Worm (Caenorhabditis elegans) whole organism, young adult: ENCODE results near the gene C06B3.1.
A peak's percentile ranks its signal among the peaks of the same experiment; 100 is the strongest.

ENCODE experiments used
- B0019.2 ChIP-seq: fragments of 200-800 bp; sonication (Bioruptor generic); conservative IDR thresholded peaks from 2 replicates; pipeline ENCODE4 v1.3.6; 2022; ENCODE audit warnings: missing genetic modification reagents, missing genetic modification characterization, missing compliant biosample characterization
- B0261.1 ChIP-seq: sonication (generic microtip); optimal IDR thresholded peaks from 2 replicates; lab custom pipeline; 2016; ENCODE audit warnings: mild to moderate bottlenecking, missing genetic modification characterization, moderate library complexity, missing compliant biosample characterization
- B0336.3 ChIP-seq: fragments of 200-800 bp; sonication (Bioruptor generic); IDR thresholded peaks from 2 replicates; pipeline ENCODE4 v1.3.6; 2022; ENCODE audit warnings: missing genetic modification characterization, missing compliant biosample characterization
- F39B2.1 ChIP-seq: fragments of 200-800 bp; sonication (Bioruptor generic); IDR thresholded peaks from 2 replicates; pipeline ENCODE4 v1.3.6; 2022; ENCODE audit warnings: missing genetic modification reagents, missing genetic modification characterization, missing compliant biosample characterization
- F49E8.2 ChIP-seq: sonication (generic microtip); optimal IDR thresholded peaks from 3 replicates; lab custom pipeline; 2017; ENCODE audit warnings: missing genetic modification characterization, mild to moderate bottlenecking, missing compliant biosample characterization, antibody characterized with exemption, moderate library complexity; ENCODE audit not compliant: insufficient read depth
- F57A8.1 ChIP-seq: fragments of 200-800 bp; sonication (Bioruptor generic); optimal IDR thresholded peaks from 2 replicates; lab custom pipeline; 2018; ENCODE audit warnings: mild to moderate bottlenecking, missing genetic modification characterization, moderate library complexity, missing compliant biosample characterization
- Y53G8AR.9 ChIP-seq: fragments of 200-800 bp; sonication (Bioruptor generic); conservative IDR thresholded peaks from 2 replicates; pipeline ENCODE4 v1.3.6; 2022; ENCODE audit warnings: missing genetic modification reagents, missing genetic modification characterization, missing compliant biosample characterization
- ama-1 ChIP-seq, 3 experiments: fragments of 150-350 bp in 1 of 3; sonication (generic microtip) in 2 of 3; optimal IDR thresholded peaks; 2 replicates each; lab custom pipeline; 2014 to 2018; ENCODE audit warnings: missing biosample characterization in 2 of 3, missing genetic modification characterization in 2 of 3, missing genetic modification reagents in 2 of 3
- atf-7 ChIP-seq: sonication (generic microtip); optimal IDR thresholded peaks from 2 replicates; lab custom pipeline; 2017; ENCODE audit warnings: mild to moderate bottlenecking, missing genetic modification characterization, missing compliant biosample characterization
- attf-5 ChIP-seq: fragments of 200-800 bp; sonication (Bioruptor generic); optimal IDR thresholded peaks from 2 replicates; lab custom pipeline; 2018; ENCODE audit warnings: mild to moderate bottlenecking, missing genetic modification characterization, missing compliant biosample characterization
- ceh-100 ChIP-seq: fragments of 200-800 bp; sonication (Bioruptor generic); IDR thresholded peaks from 2 replicates; pipeline ENCODE4 v1.3.6; 2022; ENCODE audit warnings: missing genetic modification reagents, missing genetic modification characterization, missing compliant biosample characterization
- ceh-58 ChIP-seq: fragments of 200-800 bp; sonication (Bioruptor generic); IDR thresholded peaks from 2 replicates; pipeline ENCODE4 v1.3.6; 2022; ENCODE audit warnings: missing genetic modification characterization, missing compliant biosample characterization
- chd-7 ChIP-seq: sonication (generic microtip); optimal IDR thresholded peaks from 2 replicates; lab custom pipeline; 2016; ENCODE audit warnings: mild to moderate bottlenecking, missing genetic modification characterization, moderate library complexity, missing compliant biosample characterization
- egl-18 ChIP-seq: fragments of 200-800 bp; sonication (Bioruptor generic); IDR thresholded peaks from 2 replicates; pipeline ENCODE4 v1.3.6; 2022; ENCODE audit warnings: missing genetic modification reagents, missing genetic modification characterization, missing compliant biosample characterization
- ekl-4 ChIP-seq: fragments of 200-800 bp; sonication (Bioruptor generic); IDR thresholded peaks from 2 replicates; pipeline ENCODE4 v1.3.6; 2022; ENCODE audit warnings: missing genetic modification reagents, missing genetic modification characterization, missing compliant biosample characterization
- him-1 ChIP-seq: sonication (generic microtip); optimal IDR thresholded peaks from 2 replicates; lab custom pipeline; 2016; ENCODE audit warnings: missing genotype, missing genetic modification reagents, missing genetic modification characterization, missing compliant biosample characterization
- hlh-26 ChIP-seq: fragments of 200-800 bp; sonication (Bioruptor generic); conservative IDR thresholded peaks from 2 replicates; pipeline ENCODE4 v1.3.6; 2022; ENCODE audit warnings: missing genetic modification reagents, missing genetic modification characterization, missing compliant biosample characterization
- hrde-1 ChIP-seq: sonication (generic microtip); optimal IDR thresholded peaks from 2 replicates; lab custom pipeline; 2016; ENCODE audit warnings: missing genetic modification characterization, mild to moderate bottlenecking, missing compliant biosample characterization, moderate library complexity, missing genotype, missing genetic modification reagents, borderline replicate concordance
- hsf-1 ChIP-seq: fragments of 200-800 bp; sonication (Bioruptor generic); IDR thresholded peaks from 2 replicates; pipeline ENCODE4 v1.3.6; 2022; ENCODE audit warnings: missing genetic modification reagents, missing genetic modification characterization, missing compliant biosample characterization
- lin-26 ChIP-seq: fragments of 200-800 bp; sonication (Bioruptor generic); IDR thresholded peaks from 2 replicates; pipeline ENCODE4 v1.3.6; 2022; ENCODE audit warnings: missing genetic modification reagents, missing genetic modification characterization, missing compliant biosample characterization
- lin-35 ChIP-seq, 3 experiments: fragments of 150-350 bp in 2 of 3; sonication (generic microtip) in 1 of 3; optimal IDR thresholded peaks; 2 replicates each; lab custom pipeline; 2014 to 2018; ENCODE audit warnings: missing biosample characterization in 3 of 3, missing genetic modification characterization in 3 of 3, missing genetic modification reagents in 3 of 3
- lin-40 ChIP-seq: sonication (generic microtip); optimal IDR thresholded peaks from 2 replicates; lab custom pipeline; 2016; ENCODE audit warnings: missing genetic modification characterization, mild to moderate bottlenecking, missing compliant biosample characterization, missing genotype, missing genetic modification reagents
- lin-54 ChIP-seq: fragments of 200-800 bp; sonication (Bioruptor generic); optimal IDR thresholded peaks from 2 replicates; lab custom pipeline; 2018; ENCODE audit warnings: mild to moderate bottlenecking, missing genetic modification characterization, missing compliant biosample characterization
- madf-3 ChIP-seq: fragments of 200-800 bp; sonication (Bioruptor generic); IDR thresholded peaks from 2 replicates; pipeline ENCODE4 v1.3.6; 2022; ENCODE audit warnings: missing genetic modification reagents, missing genetic modification characterization, missing compliant biosample characterization
- madf-6 ChIP-seq: fragments of 200-800 bp; sonication (Bioruptor generic); IDR thresholded peaks from 2 replicates; pipeline ENCODE4 v1.3.6; 2022; ENCODE audit warnings: missing genetic modification reagents, missing genetic modification characterization, missing compliant biosample characterization
- mcd-1 ChIP-seq: fragments of 200-800 bp; sonication (Bioruptor generic); IDR thresholded peaks from 2 replicates; pipeline ENCODE4 v1.3.6; 2022; ENCODE audit warnings: missing genetic modification reagents, missing genetic modification characterization, missing compliant biosample characterization
- mes-4 ChIP-seq: sonication (generic microtip); optimal IDR thresholded peaks from 2 replicates; lab custom pipeline; 2016; ENCODE audit warnings: missing genotype, missing genetic modification characterization, missing compliant biosample characterization
- nhr-179 ChIP-seq: sonication (generic microtip); optimal IDR thresholded peaks from 2 replicates; lab custom pipeline; 2016; ENCODE audit warnings: mild to moderate bottlenecking, missing genetic modification characterization, missing compliant biosample characterization
- nhr-80 ChIP-seq: sonication (generic microtip); optimal IDR thresholded peaks from 2 replicates; lab custom pipeline; 2016; ENCODE audit warnings: missing genetic modification characterization, missing compliant biosample characterization
- nhr-90 ChIP-seq: sonication (generic microtip); optimal IDR thresholded peaks from 2 replicates; lab custom pipeline; 2016; ENCODE audit warnings: missing genotype, mild to moderate bottlenecking, missing genetic modification characterization, missing compliant biosample characterization
- sdz-38 ChIP-seq: sonication (generic microtip); optimal IDR thresholded peaks from 2 replicates; lab custom pipeline; 2016; ENCODE audit warnings: missing genotype, missing genetic modification characterization, missing compliant biosample characterization
- snpc-1.3 ChIP-seq: sonication (generic microtip); optimal IDR thresholded peaks from 2 replicates; lab custom pipeline; 2017; ENCODE audit warnings: missing genetic modification characterization, mild to moderate bottlenecking, missing compliant biosample characterization, antibody characterized with exemption, moderate library complexity, missing genotype, missing genetic modification reagents; ENCODE audit not compliant: insufficient read depth
- tbp1 ChIP-seq: fragments of 200-800 bp; sonication (Bioruptor generic); optimal IDR thresholded peaks from 2 replicates; lab custom pipeline; 2018; ENCODE audit warnings: mild to moderate bottlenecking, missing genetic modification characterization, missing compliant biosample characterization
- tbx-9 ChIP-seq: sonication (generic microtip); optimal IDR thresholded peaks from 2 replicates; lab custom pipeline; 2016; ENCODE audit warnings: borderline replicate concordance, missing genetic modification characterization, inconsistent platforms, missing compliant biosample characterization
- unc-62 ChIP-seq: fragments of 150-350 bp; optimal IDR thresholded peaks from 2 replicates; lab custom pipeline; 2014; ENCODE audit warnings: missing biosample characterization, missing genetic modification reagents, missing genetic modification characterization
- ztf-22 ChIP-seq: fragments of 200-800 bp; sonication (Bioruptor generic); optimal IDR thresholded peaks from 2 replicates; lab custom pipeline; 2018; ENCODE audit warnings: mild to moderate bottlenecking, missing genetic modification characterization, moderate library complexity, missing compliant biosample characterization
- ztf-26 ChIP-seq: sonication (generic microtip); optimal IDR thresholded peaks from 2 replicates; lab custom pipeline; 2017; ENCODE audit warnings: missing genetic modification characterization, missing compliant biosample characterization

The C06B3.1 gene

ce11 chrV:13889516-13889915 lies 13.1 kb upstream of the C06B3.1 start, which contains the start of gene spp-12 (continued):
- TF ChIP-seq F57A8.1 (no peak), F39B2.1 (no peak)
- TF ChIP-seq, all 124 proteins: peak for 0

ce11 chrV:13890473-13890872 lies 12.1 kb upstream of the C06B3.1 start, which contains the start of gene lbp-8:
TSS of gene lbp-8 (plus strand) at chrV:13890773.
- TF ChIP-seq snpc-1.3 = no peak
- TF ChIP-seq ztf-22 = no peak
- no peak for TF ChIP-seq unc-62 (GFP tag; lab: Kevin White, UChicago)
- no peak for TF ChIP-seq F57A8.1
- TF ChIP-seq B0336.3 = no peak
- no peak for TF ChIP-seq nhr-90 (tag; lab: Kevin White, UChicago)
- no peak for TF ChIP-seq Y53G8AR.9 (GFP tag; lab: Robert Waterston, UW)
- no peak for TF ChIP-seq hrde-1 (tag; lab: Kevin White, UChicago)
- no peak for TF ChIP-seq egl-18
- TF ChIP-seq madf-3 = no peak
- TF ChIP-seq madf-6 (GFP tag; lab: Robert Waterston, UW) = no peak
- TF ChIP-seq, all 124 proteins: peak for 0

DNA sequence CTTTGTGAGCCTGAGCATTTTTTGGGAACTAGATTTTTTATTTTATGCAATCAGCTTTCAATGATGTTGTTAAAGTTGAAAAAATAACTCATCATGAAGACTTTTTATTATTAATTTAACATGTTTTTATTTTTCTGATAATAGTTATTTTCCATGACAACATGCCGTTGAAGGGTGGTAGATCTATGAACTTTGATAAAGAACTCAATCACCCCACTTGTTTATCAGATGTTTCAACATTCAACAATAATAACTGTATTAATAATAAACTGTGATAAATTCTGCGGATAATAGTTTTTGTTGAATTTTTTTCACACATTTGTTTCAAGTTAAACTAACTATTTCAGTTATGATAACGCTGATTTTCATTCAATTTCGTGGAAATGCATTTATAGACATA lies 11.1 kb upstream of the C06B3.1 start:
- no peak for TF ChIP-seq ceh-100 (GFP tag; lab: Robert Waterston, UW)
- TF ChIP-seq F49E8.2 (tag; lab: Kevin White, UChicago) = no peak
- TF ChIP-seq nhr-80 (tag; lab: Kevin White, UChicago) = peak; percentile 52
- TF ChIP-seq tbp1 (GFP tag; lab: Kevin White, UChicago) = no peak

- TF ChIP-seq mcd-1 (peak; percentile 53), nhr-80 (tag; lab: Kevin White, UChicago) (peak; percentile 86), snpc-1.3 (no peak), hsf-1 (GFP tag; lab: Robert Waterston, UW) (no peak), tbx-9 (tag; lab: Kevin White, UChicago) (no peak), nhr-179 (tag; lab: Kevin White, UChicago) (no peak), lin-40 (tag; lab: Kevin White, UChicago) (peak; percentile 47), attf-5 (GFP tag; lab: Kevin White, UChicago) (peak; percentile 1), ama-1 (optimal IDR thresholded peaks at IDR 0.05; lab: Kevin White, UChicago) (no peak), ama-1 (GFP tag; optimal IDR thresholded peaks at IDR 0.05; lab: Kevin White, UChicago) (no peak), B0261.1 (tag; lab: Kevin White, UChicago) (no peak), lin-54 (GFP tag; lab: Kevin White, UChicago) (no peak), ceh-58 (GFP tag; lab: Robert Waterston, UW) (no peak), atf-7 (tag; lab: Kevin White, UChicago) (peak; percentile 65), mes-4 (tag; lab: Kevin White, UChicago) (no peak), lin-35 (GFP tag; optimal IDR thresholded peaks at IDR 0.05; lab: Kevin White, UChicago) (peak in 1 of 3 experiments; percentile 29), F57A8.1 (no peak), B0019.2 (no peak), ztf-22 (no peak), hlh-26 (GFP tag; lab: Robert Waterston, UW) (no peak), chd-7 (tag; lab: Kevin White, UChicago) (no peak), sdz-38 (tag; lab: Kevin White, UChicago) (no peak), ekl-4 (GFP tag; lab: Robert Waterston, UW) (no peak), him-1 (tag; lab: Kevin White, UChicago) (no peak), lin-26 (GFP tag; lab: Robert Waterston, UW) (no peak), ztf-26 (tag; lab: Kevin White, UChicago) (peak; percentile 40)
Observed at ce11 chrV:13892457-13893375, 9.9 kb upstream of the C06B3.1 start, which contains the start of gene sptl-3. TSS of gene sptl-3 (plus strand) at chrV:13893325.
